Fruit fly (Drosophila melanogaster) whole organism, embryonic: Measurements from ENCODE around the gene CG9776.

ENCODE experiments used
- Adf1 ChIP-seq: fragments of 200-800 bp; sonication (Bioruptor generic); IDR thresholded peaks from 2 replicates; pipeline ENCODE4 v1.3.6; 2022; ENCODE audit warnings: missing biosample characterization, missing genetic modification characterization
- CG10543 ChIP-seq: fragments of 200-800 bp; sonication (Bioruptor generic); optimal IDR thresholded peaks from 3 replicates; lab custom pipeline; 2017; ENCODE audit warnings: missing biosample characterization, mild to moderate bottlenecking, missing genetic modification characterization, moderate library complexity
- CG12104 ChIP-seq: fragments of 200-800 bp; sonication (Bioruptor generic); optimal IDR thresholded peaks from 3 replicates; lab custom pipeline; 2016; ENCODE audit warnings: missing biosample characterization, missing genetic modification characterization
- CG12391 ChIP-seq: fragments of 200-800 bp; sonication (Bioruptor generic); optimal IDR thresholded peaks from 3 replicates; lab custom pipeline; 2018; ENCODE audit warnings: missing biosample characterization, mild to moderate bottlenecking, missing genetic modification characterization, moderate library complexity
- CG12659 ChIP-seq: fragments of 200-800 bp; sonication (Bioruptor generic); optimal IDR thresholded peaks from 3 replicates; lab custom pipeline; 2017; ENCODE audit warnings: mild to moderate bottlenecking, missing biosample characterization, missing genetic modification reagents, missing genetic modification characterization
- CG13624 ChIP-seq: fragments of 200-800 bp; sonication (Bioruptor generic); optimal IDR thresholded peaks from 2 replicates; lab custom pipeline; 2016; ENCODE audit warnings: missing biosample characterization, missing genetic modification characterization
- CG14710 ChIP-seq: fragments of 200-800 bp; sonication (Bioruptor generic); optimal IDR thresholded peaks from 3 replicates; lab custom pipeline; 2019; ENCODE audit warnings: missing biosample characterization, mild to moderate bottlenecking, missing genetic modification characterization, moderate library complexity
- CG15514 ChIP-seq: fragments of 200-800 bp; sonication (Bioruptor generic); optimal IDR thresholded peaks from 3 replicates; lab custom pipeline; 2017; ENCODE audit warnings: missing biosample characterization, missing genetic modification characterization, mild to moderate bottlenecking, moderate library complexity, missing genetic modification reagents
- CG15696 ChIP-seq: fragments of 200-800 bp; sonication (Bioruptor generic); optimal IDR thresholded peaks from 2 replicates; lab custom pipeline; 2019; ENCODE audit warnings: missing biosample characterization, mild to moderate bottlenecking, missing genetic modification characterization, moderate library complexity
- CG17186 ChIP-seq: fragments of 200-800 bp; sonication (Bioruptor generic); optimal IDR thresholded peaks from 3 replicates; lab custom pipeline; 2017; ENCODE audit warnings: missing biosample characterization, missing genetic modification reagents, missing genetic modification characterization
- CG17328 ChIP-seq: fragments of 200-800 bp; sonication (Bioruptor generic); IDR thresholded peaks from 2 replicates; pipeline ENCODE4 v1.3.6; 2022; ENCODE audit warnings: missing biosample characterization, missing genetic modification characterization
- CG18619 ChIP-seq: fragments of 200-800 bp; sonication (Bioruptor generic); optimal IDR thresholded peaks from 3 replicates; lab custom pipeline; 2017; ENCODE audit warnings: missing biosample characterization, mild to moderate bottlenecking, missing genetic modification characterization
- CG2678 ChIP-seq: fragments of 200-800 bp; sonication (Bioruptor generic); optimal IDR thresholded peaks from 3 replicates; lab custom pipeline; 2019; ENCODE audit warnings: missing biosample characterization, mild to moderate bottlenecking, missing genetic modification characterization, moderate library complexity
- CG3407 ChIP-seq: fragments of 200-800 bp; sonication (Bioruptor generic); optimal IDR thresholded peaks from 2 replicates; lab custom pipeline; 2018; ENCODE audit warnings: missing biosample characterization, mild to moderate bottlenecking, missing genetic modification characterization
- CG34224 ChIP-seq: fragments of 200-800 bp; sonication (Bioruptor generic); IDR thresholded peaks from 3 replicates; pipeline ENCODE4 v1.3.6; 2022; ENCODE audit warnings: missing biosample characterization, missing genetic modification characterization; ENCODE audit not compliant: partially characterized antibody
- CG3726 ChIP-seq: fragments of 200-800 bp; sonication (Bioruptor generic); IDR thresholded peaks from 3 replicates; pipeline ENCODE4, ENCODE4 v1.3.6; 2022; ENCODE audit warnings: missing biosample characterization, missing genetic modification characterization
- CG7963 ChIP-seq: fragments of 200-800 bp; sonication (Bioruptor generic); IDR thresholded peaks from 3 replicates; pipeline ENCODE4 v1.3.6; 2022; ENCODE audit warnings: missing biosample characterization, missing genetic modification characterization; ENCODE audit not compliant: partially characterized antibody
- CG8290 ChIP-seq, 3 experiments: fragments of 200-800 bp; sonication (Bioruptor generic); optimal IDR thresholded peaks; 2 replicates each; lab custom pipeline; 2016 to 2019; ENCODE audit warnings: missing biosample characterization in 3 of 3, missing genetic modification characterization in 3 of 3, mild to moderate bottlenecking in 2 of 3, moderate library complexity in 1 of 3
- CTCF ChIP-seq: fragments of 200-800 bp; sonication (Bioruptor generic); optimal IDR thresholded peaks from 2 replicates; lab custom pipeline; 2017; ENCODE audit warnings: missing biosample characterization, mild to moderate bottlenecking, missing genetic modification characterization, moderate library complexity
- CoRest ChIP-seq: fragments of 200-800 bp; sonication (Bioruptor generic); optimal IDR thresholded peaks from 3 replicates; lab custom pipeline; 2018; ENCODE audit warnings: missing biosample characterization, mild to moderate bottlenecking, missing genetic modification characterization, moderate library complexity
- D19A ChIP-seq: fragments of 200-800 bp; optimal IDR thresholded peaks from 3 replicates; lab custom pipeline; 2019; ENCODE audit warnings: missing biosample characterization, mild to moderate bottlenecking, missing genetic modification characterization, moderate library complexity
- Dfd ChIP-seq, 2 experiments: fragments of >200 bp; optimal IDR thresholded peaks; 2 replicates each; lab custom pipeline; 2017; ENCODE audit warnings: missing biosample characterization in 2 of 2, missing genetic modification characterization in 2 of 2
- ERR ChIP-seq: fragments of 200-800 bp; sonication (Bioruptor generic); optimal IDR thresholded peaks from 2 replicates; lab custom pipeline; 2016; ENCODE audit warnings: missing biosample characterization, missing genetic modification characterization
- Fer2 ChIP-seq: fragments of 200-800 bp; sonication (Bioruptor generic); optimal IDR thresholded peaks from 2 replicates; lab custom pipeline; 2018; ENCODE audit warnings: missing biosample characterization, mild to moderate bottlenecking, missing genetic modification characterization, moderate library complexity
- Gug ChIP-seq: fragments of 200-800 bp; sonication (Bioruptor generic); IDR thresholded peaks from 4 replicates; pipeline ENCODE4 v1.3.6; 2022; ENCODE audit warnings: missing biosample characterization, missing genetic modification characterization
- Lhr ChIP-seq: fragments of 200-800 bp; sonication (Bioruptor generic); optimal IDR thresholded peaks from 3 replicates; lab custom pipeline; 2017; ENCODE audit warnings: mild to moderate bottlenecking, missing biosample characterization, missing genetic modification reagents, missing genetic modification characterization
- Mes4 ChIP-seq: fragments of 200-800 bp; sonication (Bioruptor generic); optimal IDR thresholded peaks from 2 replicates; lab custom pipeline; 2016; ENCODE audit warnings: missing biosample characterization, missing genetic modification characterization
- Mrtf ChIP-seq: fragments of 200-800 bp; sonication (Bioruptor generic); IDR thresholded peaks from 3 replicates; pipeline ENCODE4 v1.3.6; 2022; ENCODE audit warnings: missing biosample characterization, missing genetic modification characterization
- Nf-YB ChIP-seq: fragments of 200-800 bp; sonication (Bioruptor generic); optimal IDR thresholded peaks from 3 replicates; lab custom pipeline; 2019; ENCODE audit warnings: missing biosample characterization, mild to moderate bottlenecking, missing genetic modification characterization, moderate library complexity
- Oli ChIP-seq: fragments of 200-800 bp; sonication (Bioruptor generic); optimal IDR thresholded peaks from 2 replicates; lab custom pipeline; 2018; ENCODE audit warnings: missing biosample characterization, mild to moderate bottlenecking, missing genetic modification characterization, moderate library complexity
- Opbp ChIP-seq: fragments of 200-800 bp; sonication (Bioruptor generic); IDR thresholded peaks from 3 replicates; pipeline ENCODE4 v1.3.6; 2022; ENCODE audit warnings: missing biosample characterization, missing genetic modification characterization; ENCODE audit not compliant: partially characterized antibody
- Ptx1 ChIP-seq: fragments of 200-800 bp; sonication (Bioruptor generic); IDR thresholded peaks from 2 replicates; pipeline ENCODE4 v1.3.6; 2022; ENCODE audit warnings: missing biosample characterization, missing genetic modification characterization
- Spps ChIP-seq: fragments of 200-800 bp; sonication (Bioruptor generic); optimal IDR thresholded peaks from 2 replicates; lab custom pipeline; 2018; ENCODE audit warnings: missing biosample characterization, mild to moderate bottlenecking, missing genetic modification characterization
- az2 ChIP-seq: fragments of 200-800 bp; sonication (Bioruptor generic); optimal IDR thresholded peaks from 3 replicates; lab custom pipeline; 2016; ENCODE audit warnings: missing biosample characterization, missing genetic modification characterization
- bigmax ChIP-seq: fragments of 200-800 bp; sonication (Bioruptor generic); optimal IDR thresholded peaks from 2 replicates; lab custom pipeline; 2018; ENCODE audit warnings: missing biosample characterization, mild to moderate bottlenecking, missing genetic modification characterization
- br ChIP-seq: fragments of >200 bp; optimal IDR thresholded peaks from 2 replicates; lab custom pipeline; 2017
- ci ChIP-seq: fragments of 200-800 bp; sonication (Bioruptor generic); IDR thresholded peaks from 3 replicates; pipeline ENCODE4 v1.3.6; 2022; ENCODE audit warnings: missing biosample characterization, missing genetic modification characterization
- dan ChIP-seq: fragments of 200-800 bp; sonication (Bioruptor generic); IDR thresholded peaks from 2 replicates; pipeline ENCODE4 v1.3.6; 2022; ENCODE audit warnings: missing biosample characterization, missing genetic modification characterization
- emc ChIP-seq: fragments of 200-800 bp; sonication (Bioruptor generic); optimal IDR thresholded peaks from 2 replicates; lab custom pipeline; 2016; ENCODE audit warnings: missing biosample characterization, missing genetic modification characterization
- en ChIP-seq: fragments of 200-800 bp; sonication (Bioruptor generic); optimal IDR thresholded peaks from 2 replicates; lab custom pipeline; 2016; ENCODE audit warnings: missing biosample characterization, missing genetic modification characterization
- fu2 ChIP-seq: fragments of 200-800 bp; sonication (Bioruptor generic); optimal IDR thresholded peaks from 2 replicates; lab custom pipeline; 2016; ENCODE audit warnings: missing biosample characterization, missing genetic modification characterization
- lola ChIP-seq, 3 experiments: fragments of >200 bp in 2 of 3; fragments of 200-800 bp in 1 of 3; sonication (Bioruptor generic) in 1 of 3; optimal IDR thresholded peaks; 2 replicates each; lab custom pipeline; 2017 to 2019; ENCODE audit warnings: missing biosample characterization in 3 of 3, missing genetic modification characterization in 3 of 3, mild to moderate bottlenecking in 1 of 3, moderate library complexity in 1 of 3
- nerfin-2 ChIP-seq: fragments of 200-800 bp; sonication (Bioruptor generic); IDR thresholded peaks from 2 replicates; pipeline ENCODE4 v1.3.6; 2022; ENCODE audit warnings: missing biosample characterization, missing genetic modification characterization; ENCODE audit not compliant: partially characterized antibody
- nom ChIP-seq: fragments of 200-800 bp; sonication (Bioruptor generic); optimal IDR thresholded peaks from 2 replicates; lab custom pipeline; 2017; ENCODE audit warnings: missing biosample characterization, missing genetic modification characterization, mild to moderate bottlenecking, moderate library complexity, missing genetic modification reagents
- prd ChIP-seq, 3 experiments: fragments of >200 bp in 2 of 3; fragments of 200-800 bp in 1 of 3; sonication (Bioruptor generic) in 1 of 3; optimal IDR thresholded peaks in 2 of 3; IDR thresholded peaks in 1 of 3; 2 replicates in 2 of 3; 3 replicates in 1 of 3; pipeline versions ENCODE4 v1.3.6 to Lab custom; 2017 to 2022; ENCODE audit warnings: missing biosample characterization in 1 of 3, missing genetic modification characterization in 1 of 3
- rib ChIP-seq: fragments of 200-800 bp; sonication (Bioruptor generic); IDR thresholded peaks from 2 replicates; pipeline ENCODE4 v1.3.6; 2022; ENCODE audit warnings: missing biosample characterization, missing genetic modification characterization
- sisA ChIP-seq: fragments of 200-800 bp; sonication (Bioruptor generic); IDR thresholded peaks from 2 replicates; pipeline ENCODE4 v1.3.6; 2022; ENCODE audit warnings: missing biosample characterization, missing genetic modification characterization
- toy ChIP-seq: fragments of 200-800 bp; sonication (Bioruptor generic); IDR thresholded peaks from 2 replicates; pipeline ENCODE4 v1.3.6; 2022; ENCODE audit warnings: missing biosample characterization, missing genetic modification characterization
- tup ChIP-seq: fragments of 200-800 bp; sonication (Bioruptor generic); optimal IDR thresholded peaks from 2 replicates; lab custom pipeline; 2016; ENCODE audit warnings: missing biosample characterization, mild to moderate bottlenecking, missing genetic modification characterization, moderate library complexity
- tx ChIP-seq: fragments of 200-800 bp; sonication (Bioruptor generic); optimal IDR thresholded peaks from 2 replicates; lab custom pipeline; 2016; ENCODE audit warnings: missing biosample characterization, missing genetic modification characterization
- z ChIP-seq: fragments of 200-800 bp; sonication (Bioruptor generic); IDR thresholded peaks from 3 replicates; pipeline ENCODE4 v1.3.6; 2022; ENCODE audit warnings: missing biosample characterization, missing genetic modification characterization

Gene CG9776

DNA sequence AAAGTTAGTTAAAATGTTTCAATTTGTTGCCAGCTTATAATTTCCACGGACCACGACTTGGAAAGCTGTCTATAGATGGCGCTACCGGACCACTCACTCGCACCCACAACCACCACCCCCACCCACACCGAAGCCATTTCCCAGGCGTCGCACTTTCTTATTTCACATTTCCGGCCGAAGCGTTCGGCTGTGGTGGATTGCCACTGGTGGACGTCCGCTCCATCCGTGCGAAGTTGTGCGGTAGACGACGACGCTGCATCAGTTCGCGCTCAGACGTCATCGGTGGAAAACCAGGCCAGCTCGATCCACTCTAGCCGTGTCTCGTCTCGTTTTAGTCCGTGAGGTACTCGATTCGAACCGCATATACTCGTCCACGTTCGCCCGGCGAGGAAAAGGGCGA, 25.8 kb upstream of the CG9776 start, which contains the start of gene CG1090 (continued):
- TF ChIP-seq CG8290 (GFP tag; optimal IDR thresholded peaks at IDR 0.05; lab: Kevin White, UChicago) (no peak), CG8290 (tag; optimal IDR thresholded peaks at IDR 0.05; lab: Kevin White, UChicago) (peak in 1 of 2 experiments; percentile 56), CG12104 (no peak), Mrtf (GFP tag; lab: Robert Waterston, UW) (no peak), Nf-YB (peak; percentile 6), br (lab: Kevin White, UChicago) (no peak), ERR (no peak), bigmax (GFP tag; lab: Kevin White, UChicago) (no peak), fu2 (GFP tag; lab: Kevin White, UChicago) (no peak), CTCF (GFP tag; lab: Kevin White, UChicago) (peak; percentile 90), CG14710 (tag; lab: Kevin White, UChicago) (no peak), CoRest (no peak), Adf1 (no peak; the same call in 1 of the 2 replicates), toy (GFP tag; lab: Robert Waterston, UW) (no peak), lola (GFP tag; optimal IDR thresholded peaks at IDR 0.05; lab: Kevin White, UChicago) (no peak), CG34224 (GFP tag; lab: Robert Waterston, UW) (no peak), tx (no peak), Lhr (GFP tag; lab: Kevin White, UChicago) (no peak), Oli (tag; lab: Kevin White, UChicago) (no peak), CG2678 (tag; lab: Kevin White, UChicago) (no peak), Spps (tag; lab: Kevin White, UChicago) (no peak), nerfin-2 (GFP tag; lab: Robert Waterston, UW) (no peak), Mes4 (GFP tag; lab: Kevin White, UChicago) (no peak), prd (optimal IDR thresholded peaks at IDR 0.05; lab: Kevin White, UChicago) (no peak), prd (GFP tag; IDR thresholded peaks at IDR 0.05; lab: Robert Waterston, UW) (no peak), CG12659 (GFP tag; lab: Kevin White, UChicago) (peak; percentile 10), CG7963 (no peak), tup (GFP tag; lab: Kevin White, UChicago) (no peak), Ptx1 (GFP tag; lab: Robert Waterston, UW) (no peak), rib (no peak), CG17186 (GFP tag; lab: Kevin White, UChicago) (no peak), Fer2 (tag; lab: Kevin White, UChicago) (no peak), dan (GFP tag; lab: Robert Waterston, UW) (no peak), emc (GFP tag; lab: Kevin White, UChicago) (no peak), D19A (tag; lab: Kevin White, UChicago) (no peak), sisA (GFP tag; lab: Robert Waterston, UW) (no peak), en (no peak), CG12391 (tag; lab: Kevin White, UChicago) (no peak), CG3407 (GFP tag; lab: Kevin White, UChicago) (no peak), CG15514 (GFP tag; lab: Kevin White, UChicago) (peak; percentile 56), CG3726 (GFP tag; lab: Robert Waterston, UW) (no peak), CG13624 (GFP tag; lab: Kevin White, UChicago) (no peak), CG17328 (GFP tag; lab: Robert Waterston, UW) (peak; percentile 23; the same call in 1 of the 2 replicates), ci (GFP tag; lab: Robert Waterston, UW) (no peak; the same call in 1 of the 3 replicates), az2 (GFP tag; lab: Kevin White, UChicago) (no peak), Opbp (GFP tag; lab: Robert Waterston, UW) (no peak), nom (GFP tag; lab: Kevin White, UChicago) (no peak), Dfd (GFP tag; optimal IDR thresholded peaks at IDR 0.05; lab: Kevin White, UChicago) (no peak), Gug (GFP tag; lab: Robert Waterston, UW) (no peak), z (GFP tag; lab: Robert Waterston, UW) (no peak), CG10543 (GFP tag; lab: Kevin White, UChicago) (peak; percentile 64), CG18619 (GFP tag; lab: Kevin White, UChicago) (no peak), CG15696 (tag; lab: Kevin White, UChicago) (no peak)
